Worm (Caenorhabditis elegans) whole organism, L3 larva: ENCODE measurements around the gene fbxa-18.

Source experiments
- egl-5 ChIP-seq: fragments of 150-350 bp; optimal IDR thresholded peaks from 2 replicates; lab custom pipeline; 2017; ENCODE audit warnings: missing biosample characterization, missing genetic modification reagents, missing genetic modification characterization, inconsistent platforms
- sea-2 ChIP-seq: fragments of 150-350 bp; sonication (generic microtip); optimal IDR thresholded peaks from 4 replicates; lab custom pipeline; 2014; ENCODE audit warnings: missing biosample characterization, missing genetic modification reagents, missing genetic modification characterization

DNA sequence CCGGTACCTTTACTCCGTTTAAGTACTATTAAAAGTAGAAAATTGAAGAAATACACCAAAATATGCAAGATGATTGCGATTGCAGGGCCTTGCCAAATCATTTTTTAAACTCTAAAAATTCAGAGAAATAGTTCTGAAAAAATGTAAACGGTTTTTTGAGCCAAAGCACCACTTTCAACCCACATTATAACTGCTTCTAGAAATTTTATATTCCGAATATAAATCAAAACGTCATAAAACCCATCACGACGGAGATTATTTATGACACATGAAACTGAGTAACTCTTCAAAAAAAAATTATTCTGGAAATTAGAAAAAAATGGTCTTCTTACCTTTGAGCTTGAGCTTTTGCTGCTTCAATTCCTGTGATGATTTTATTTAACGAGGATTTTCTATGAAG, 28.2 kb upstream of the fbxa-18 start, which contains the start of gene srxa-16:
- TF ChIP-seq egl-5 (tag; lab: Kevin White, UChicago) (no peak), sea-2 (no peak)
